Worm (Caenorhabditis elegans) whole organism, early embryonic: ENCODE measurements around the gene Y38E10A.8.

Source experiments
- B0310.2 ChIP-seq: sonication (generic microtip); optimal IDR thresholded peaks from 2 replicates; lab custom pipeline; 2016; ENCODE audit warnings: mild to moderate bottlenecking, missing genetic modification characterization, missing compliant biosample characterization
- F13C5.2 ChIP-seq: sonication (generic microtip); optimal IDR thresholded peaks from 2 replicates; lab custom pipeline; 2017; ENCODE audit warnings: mild to moderate bottlenecking, missing genetic modification characterization, inconsistent platforms, missing compliant biosample characterization
- ama-1 ChIP-seq: fragments of 150-350 bp; optimal IDR thresholded peaks from 2 replicates; lab custom pipeline; 2014
- flt-1 ChIP-seq: fragments of 200-800 bp; sonication (Bioruptor generic); IDR thresholded peaks from 2 replicates; pipeline ENCODE4 v1.3.6; 2022; ENCODE audit warnings: missing genetic modification characterization, missing compliant biosample characterization
- hnd-1 ChIP-seq: sonication (generic microtip); optimal IDR thresholded peaks from 2 replicates; lab custom pipeline; 2016; ENCODE audit warnings: missing genetic modification characterization, missing compliant biosample characterization
- pes-1 ChIP-seq: fragments of 200-800 bp; sonication (Bioruptor generic); IDR thresholded peaks from 2 replicates; pipeline ENCODE4 v1.3.6; 2022; ENCODE audit warnings: missing genetic modification reagents, missing genetic modification characterization, missing compliant biosample characterization
- sea-1 ChIP-seq: fragments of 200-800 bp; sonication (Bioruptor generic); conservative IDR thresholded peaks from 2 replicates; pipeline ENCODE4 v1.3.6; 2022; ENCODE audit warnings: missing genetic modification characterization, missing compliant biosample characterization
- tbx-11 ChIP-seq: fragments of 200-800 bp; sonication (Bioruptor generic); IDR thresholded peaks from 2 replicates; pipeline ENCODE4 v1.3.6; 2022; ENCODE audit warnings: missing genetic modification characterization, missing compliant biosample characterization

DNA sequence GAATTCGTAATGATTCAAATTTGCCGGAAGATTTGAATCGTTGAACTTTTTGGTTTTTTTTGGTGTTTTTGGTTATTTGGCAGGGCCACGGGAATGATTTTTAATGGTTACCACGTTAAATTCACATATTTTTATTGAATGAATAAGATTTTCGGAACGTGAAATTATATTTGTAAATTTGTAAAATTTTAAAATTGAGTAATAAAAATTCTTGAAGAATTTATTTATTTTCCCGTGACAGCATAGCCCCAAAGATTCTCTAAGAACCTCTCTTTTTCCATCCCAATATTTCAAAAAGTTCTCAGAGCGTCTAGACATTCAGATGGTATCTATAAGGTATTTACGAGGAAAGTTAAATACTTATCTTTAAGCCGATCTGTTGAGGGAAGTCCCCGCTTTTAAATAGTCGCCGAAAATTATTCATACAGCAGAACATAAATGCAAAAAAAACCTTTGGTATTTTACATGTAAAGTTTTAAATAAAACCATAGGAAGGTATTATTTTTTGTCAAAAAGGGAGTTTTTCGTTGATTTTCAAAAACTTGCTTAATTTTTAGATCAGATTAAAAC lies 27.8 kb downstream of the Y38E10A.8 start, which contains the start of gene Y38E10A.17:
- no peak for TF ChIP-seq F13C5.2 (tag; lab: Kevin White, UChicago)
- TF ChIP-seq ama-1 (lab: Kevin White, UChicago) = no peak
- no peak for TF ChIP-seq sea-1
- TF ChIP-seq tbx-11 (GFP tag; lab: Robert Waterston, UW) = no peak
- TF ChIP-seq flt-1 (GFP tag; lab: Robert Waterston, UW) = no peak
- TF ChIP-seq hnd-1 (tag; lab: Kevin White, UChicago) = no peak
- TF ChIP-seq pes-1 (GFP tag; lab: Robert Waterston, UW) = no peak
- TF ChIP-seq B0310.2 (tag; lab: Kevin White, UChicago) = no peak
